Fruit fly (Drosophila melanogaster): ENCODE results near the gene PNUTS.

The PNUTS gene

dm6 chr2L:870285-870684 is at the start of gene PNUTS:
PNUTS (plus strand) TSS chr2L:870465.
- no peak for TF ChIP-seq noc (tag; optimal IDR thresholded peaks at IDR 0.05)

dm6 chr2L:821242-821985 is 48.9 kb upstream of the PNUTS start, which contains the start of gene CG3662:
CG3662 (plus strand) TSS chr2L:821289.
- peak; percentile 17 for TF ChIP-seq noc (tag; optimal IDR thresholded peaks at IDR 0.05)

- no peak for TF ChIP-seq noc (tag; optimal IDR thresholded peaks at IDR 0.05)
Measured at dm6 chr2L:821986-822711, 48.1 kb upstream of the PNUTS start.

- peak; percentile 81 for TF ChIP-seq noc (tag; optimal IDR thresholded peaks at IDR 0.05)
Measured at dm6 chr2L:825768-826263, 44.4 kb upstream of the PNUTS start, which contains the start of the genes CG3862 and dock. CG3862 (minus strand) TSS chr2L:825861. dock (plus strand) TSS chr2L:825969.

dm6 chr2L:826388-826787 is 43.9 kb upstream of the PNUTS start:
- TF ChIP-seq noc (tag; optimal IDR thresholded peaks at IDR 0.05): no peak

dm6 chr2L:827049-827448 is 43.2 kb upstream of the PNUTS start:
- no peak for TF ChIP-seq noc (tag; optimal IDR thresholded peaks at IDR 0.05)

- TF ChIP-seq noc (tag; optimal IDR thresholded peaks at IDR 0.05): no peak
Measured at dm6 chr2L:827516-828362, 42.5 kb upstream of the PNUTS start.

dm6 chr2L:837989-838388 is 32.3 kb upstream of the PNUTS start:
- no peak for TF ChIP-seq noc (tag; optimal IDR thresholded peaks at IDR 0.05)

- peak; percentile 67 for TF ChIP-seq noc (tag; optimal IDR thresholded peaks at IDR 0.05)
Measured at dm6 chr2L:838786-839185, 31.5 kb upstream of the PNUTS start.

dm6 chr2L:840022-840421 is 30.2 kb upstream of the PNUTS start:
- TF ChIP-seq noc (tag; optimal IDR thresholded peaks at IDR 0.05): no peak

- no peak for TF ChIP-seq noc (tag; optimal IDR thresholded peaks at IDR 0.05)
Measured at dm6 chr2L:840716-841115, 29.5 kb upstream of the PNUTS start.

dm6 chr2L:841708-842107 is 28.6 kb upstream of the PNUTS start:
- TF ChIP-seq noc (tag; optimal IDR thresholded peaks at IDR 0.05): peak; percentile 84

- no peak for TF ChIP-seq noc (tag; optimal IDR thresholded peaks at IDR 0.05)
Measured at dm6 chr2L:842873-843272, 27.4 kb upstream of the PNUTS start.

dm6 chr2L:843301-843700 is 27.0 kb upstream of the PNUTS start:
- TF ChIP-seq noc (tag; optimal IDR thresholded peaks at IDR 0.05): no peak

dm6 chr2L:843850-844791 is 26.1 kb upstream of the PNUTS start:
- TF ChIP-seq noc (tag; optimal IDR thresholded peaks at IDR 0.05): no peak
